Worm (Caenorhabditis elegans): ENCODE data around the gene spl-1.

- TF ChIP-seq efl-1 (GFP tag; optimal IDR thresholded peaks at IDR 0.05) (no peak), madf-10 (tag; optimal IDR thresholded peaks at IDR 0.05) (no peak), ZK185.1 (tag; optimal IDR thresholded peaks at IDR 0.05; ENCODE audit: poor library complexity, severe bottlenecking) (no peak), unc-130 (GFP tag; optimal IDR thresholded peaks at IDR 0.05) (no peak), F37B4.10 (GFP tag; IDR thresholded peaks at IDR 0.05) (no peak)
Observed at ce11 chrIV:425052-425451, 42.1 kb upstream of the spl-1 start, which contains the start of gene daf-18.

All from whole organism, young adult.